Fruit fly (Drosophila melanogaster) whole organism, embryonic: ENCODE data around the gene Src64B.

Experiments used
- Bgb ChIP-seq: fragments of 200-800 bp; sonication (Bioruptor generic); IDR thresholded peaks from 2 replicates; pipeline ENCODE4 v1.3.6; 2022; ENCODE audit warnings: missing biosample characterization, missing genetic modification characterization; ENCODE audit not compliant: partially characterized antibody
- CG10321 ChIP-seq: fragments of 200-800 bp; sonication (Bioruptor generic); IDR thresholded peaks from 2 replicates; pipeline ENCODE4 v1.3.6; 2022; ENCODE audit warnings: missing biosample characterization, missing genetic modification characterization
- CG10431 ChIP-seq: fragments of 200-800 bp; sonication (Bioruptor generic); optimal IDR thresholded peaks from 3 replicates; lab custom pipeline; 2018; ENCODE audit warnings: missing biosample characterization, mild to moderate bottlenecking, missing genetic modification characterization
- CG11560 ChIP-seq: fragments of 200-800 bp; sonication (Bioruptor generic); IDR thresholded peaks from 3 replicates; pipeline ENCODE4 v1.3.6; 2022; ENCODE audit warnings: missing biosample characterization, missing genetic modification characterization
- CG11723 ChIP-seq: fragments of 200-800 bp; sonication (Bioruptor generic); optimal IDR thresholded peaks from 2 replicates; lab custom pipeline; 2017; ENCODE audit warnings: missing biosample characterization, mild to moderate bottlenecking, missing genetic modification characterization
- CG14014 ChIP-seq: fragments of 200-800 bp; sonication (Bioruptor generic); IDR thresholded peaks from 2 replicates; pipeline ENCODE4 v1.3.6; 2022; ENCODE audit warnings: missing biosample characterization, missing genetic modification characterization
- CG17328 ChIP-seq: fragments of 200-800 bp; sonication (Bioruptor generic); IDR thresholded peaks from 2 replicates; pipeline ENCODE4 v1.3.6; 2022; ENCODE audit warnings: missing biosample characterization, missing genetic modification characterization
- CG17359 ChIP-seq: fragments of 200-800 bp; sonication (Bioruptor generic); optimal IDR thresholded peaks from 3 replicates; lab custom pipeline; 2018; ENCODE audit warnings: missing biosample characterization, mild to moderate bottlenecking, missing genetic modification characterization, moderate library complexity
- CG31224 ChIP-seq: fragments of 200-800 bp; sonication (Bioruptor generic); IDR thresholded peaks from 2 replicates; pipeline ENCODE4 v1.3.6; 2022; ENCODE audit warnings: missing biosample characterization, missing genetic modification characterization
- CG31388 ChIP-seq: fragments of 200-800 bp; sonication (Bioruptor generic); optimal IDR thresholded peaks from 2 replicates; lab custom pipeline; 2016; ENCODE audit warnings: missing biosample characterization, missing genetic modification characterization
- CG3995 ChIP-seq: fragments of 200-800 bp; sonication (Bioruptor generic); optimal IDR thresholded peaks from 3 replicates; lab custom pipeline; 2016; ENCODE audit warnings: missing biosample characterization, missing genetic modification characterization
- CG4282 ChIP-seq: fragments of 200-800 bp; sonication (Bioruptor generic); optimal IDR thresholded peaks from 2 replicates; lab custom pipeline; 2016; ENCODE audit warnings: missing biosample characterization, missing genetic modification characterization
- CG4707 ChIP-seq: fragments of 200-800 bp; sonication (Bioruptor generic); optimal IDR thresholded peaks from 2 replicates; lab custom pipeline; 2018; ENCODE audit warnings: missing biosample characterization, mild to moderate bottlenecking, missing genetic modification characterization, moderate library complexity
- CG4730 ChIP-seq: fragments of 200-800 bp; sonication (Bioruptor generic); IDR thresholded peaks from 2 replicates; pipeline ENCODE4 v1.3.6; 2022; ENCODE audit warnings: missing biosample characterization, missing genetic modification characterization
- CG5245 ChIP-seq: fragments of 200-800 bp; sonication (Bioruptor generic); optimal IDR thresholded peaks from 3 replicates; lab custom pipeline; 2016; ENCODE audit warnings: missing biosample characterization, missing genetic modification characterization
- CG6272 ChIP-seq: fragments of 200-800 bp; sonication (Bioruptor generic); IDR thresholded peaks from 2 replicates; pipeline ENCODE4 v1.3.6; 2022; ENCODE audit warnings: missing biosample characterization, missing genetic modification characterization
- CG7357 ChIP-seq: fragments of 200-800 bp; sonication (Bioruptor generic); IDR thresholded peaks from 3 replicates; pipeline ENCODE4 v1.3.6; 2022; ENCODE audit warnings: missing biosample characterization, missing genetic modification characterization
- CG7372 ChIP-seq: fragments of 200-800 bp; sonication (Bioruptor generic); IDR thresholded peaks from 2 replicates; pipeline ENCODE4 v1.3.6; 2022; ENCODE audit warnings: missing biosample characterization, missing genetic modification characterization
- CG8478 ChIP-seq: fragments of >200 bp; optimal IDR thresholded peaks from 2 replicates; lab custom pipeline; 2018
- CG9215 ChIP-seq: fragments of 200-800 bp; sonication (Bioruptor generic); IDR thresholded peaks from 2 replicates; pipeline ENCODE4 v1.3.6; 2022; ENCODE audit warnings: missing biosample characterization, missing genetic modification characterization
- CG9727 ChIP-seq: fragments of 200-800 bp; sonication (Bioruptor generic); optimal IDR thresholded peaks from 3 replicates; lab custom pipeline; 2017; ENCODE audit warnings: missing biosample characterization, mild to moderate bottlenecking, missing genetic modification characterization
- D ChIP-seq, 2 experiments: fragments of 200-800 bp in 1 of 2; fragments of >200 bp in 1 of 2; sonication (Bioruptor generic) in 1 of 2; optimal IDR thresholded peaks; 2 replicates in 1 of 2; 3 replicates in 1 of 2; lab custom pipeline; 2017; ENCODE audit warnings: mild to moderate bottlenecking in 1 of 2, missing biosample characterization in 1 of 2, missing genetic modification characterization in 1 of 2, missing genetic modification reagents in 1 of 2
- Dbx ChIP-seq: fragments of 200-800 bp; sonication (Bioruptor generic); IDR thresholded peaks from 3 replicates; pipeline ENCODE4 v1.3.6; 2022; ENCODE audit warnings: missing biosample characterization, missing genetic modification characterization
- Dfd ChIP-seq, 2 experiments: fragments of >200 bp; optimal IDR thresholded peaks; 2 replicates each; lab custom pipeline; 2017; ENCODE audit warnings: missing biosample characterization in 2 of 2, missing genetic modification characterization in 2 of 2
- ERR ChIP-seq: fragments of 200-800 bp; sonication (Bioruptor generic); optimal IDR thresholded peaks from 2 replicates; lab custom pipeline; 2016; ENCODE audit warnings: missing biosample characterization, missing genetic modification characterization
- Gsc ChIP-seq: fragments of 200-800 bp; sonication (Bioruptor generic); IDR thresholded peaks from 2 replicates; pipeline ENCODE4 v1.3.6; 2022; ENCODE audit warnings: missing biosample characterization, missing genetic modification characterization
- MTF-1 ChIP-seq: fragments of 200-800 bp; sonication (Bioruptor generic); optimal IDR thresholded peaks from 2 replicates; lab custom pipeline; 2018; ENCODE audit warnings: missing biosample characterization, mild to moderate bottlenecking, missing genetic modification characterization, borderline replicate concordance
- Mad ChIP-seq: fragments of 200-800 bp; sonication (Bioruptor generic); optimal IDR thresholded peaks from 2 replicates; lab custom pipeline; 2016; ENCODE audit warnings: missing biosample characterization, missing genetic modification characterization
- al ChIP-seq: fragments of 200-800 bp; sonication (Bioruptor generic); IDR thresholded peaks from 2 replicates; pipeline ENCODE4 v1.3.6; 2022; ENCODE audit warnings: missing biosample characterization, missing genetic modification characterization
- aop ChIP-seq: fragments of 200-800 bp; sonication (Bioruptor generic); IDR thresholded peaks from 2 replicates; pipeline ENCODE4 v1.3.6; 2022; ENCODE audit warnings: missing biosample characterization, missing genetic modification characterization
- bowl ChIP-seq: fragments of 200-800 bp; sonication (Bioruptor generic); IDR thresholded peaks from 2 replicates; pipeline ENCODE4 v1.3.6; 2022; ENCODE audit warnings: missing biosample characterization, missing genetic modification characterization
- caup ChIP-seq: fragments of 200-800 bp; sonication (Bioruptor generic); optimal IDR thresholded peaks from 3 replicates; lab custom pipeline; 2017; ENCODE audit warnings: missing biosample characterization, mild to moderate bottlenecking, missing genetic modification characterization, moderate library complexity; ENCODE audit not compliant: severe bottlenecking
- chn ChIP-seq: fragments of 200-800 bp; sonication (Bioruptor generic); optimal IDR thresholded peaks from 2 replicates; lab custom pipeline; 2016; ENCODE audit warnings: missing biosample characterization, missing genetic modification characterization
- dati ChIP-seq: fragments of 200-800 bp; sonication (Bioruptor generic); IDR thresholded peaks from 2 replicates; pipeline ENCODE4 v1.3.6; 2022; ENCODE audit warnings: missing biosample characterization, missing genetic modification characterization
- grn ChIP-seq: fragments of 200-800 bp; sonication (Bioruptor generic); optimal IDR thresholded peaks from 3 replicates; lab custom pipeline; 2017; ENCODE audit warnings: missing biosample characterization, missing genetic modification characterization
- hb ChIP-seq: fragments of 200-800 bp; sonication (Bioruptor generic); IDR thresholded peaks from 3 replicates; pipeline ENCODE4 v1.3.6; 2022; ENCODE audit warnings: missing biosample characterization, missing genetic modification characterization; ENCODE audit not compliant: partially characterized antibody
- her ChIP-seq: fragments of 200-800 bp; sonication (Bioruptor generic); optimal IDR thresholded peaks from 2 replicates; lab custom pipeline; 2016; ENCODE audit warnings: missing biosample characterization, missing genetic modification characterization
- nmo ChIP-seq: fragments of 200-800 bp; sonication (Bioruptor generic); optimal IDR thresholded peaks from 2 replicates; lab custom pipeline; 2018; ENCODE audit warnings: missing biosample characterization, mild to moderate bottlenecking, missing genetic modification characterization, moderate library complexity
- repo ChIP-seq: fragments of 200-800 bp; sonication (Bioruptor generic); optimal IDR thresholded peaks from 2 replicates; lab custom pipeline; 2016; ENCODE audit warnings: missing biosample characterization, missing genetic modification characterization
- sc ChIP-seq, 3 experiments: fragments of >200 bp in 2 of 3; fragments of 200-800 bp in 1 of 3; sonication (Bioruptor generic) in 1 of 3; optimal IDR thresholded peaks; 2 replicates in 2 of 3; 3 replicates in 1 of 3; lab custom pipeline; 2017; ENCODE audit warnings: mild to moderate bottlenecking in 1 of 3, missing biosample characterization in 1 of 3, missing genetic modification characterization in 1 of 3, missing genetic modification reagents in 1 of 3
- sisA ChIP-seq: fragments of 200-800 bp; sonication (Bioruptor generic); IDR thresholded peaks from 2 replicates; pipeline ENCODE4 v1.3.6; 2022; ENCODE audit warnings: missing biosample characterization, missing genetic modification characterization
- sqz ChIP-seq: fragments of 200-800 bp; sonication (Bioruptor generic); optimal IDR thresholded peaks from 3 replicates; lab custom pipeline; 2018; ENCODE audit warnings: missing biosample characterization, mild to moderate bottlenecking, missing genetic modification characterization
- tna ChIP-seq: fragments of 200-800 bp; sonication (Bioruptor generic); IDR thresholded peaks from 2 replicates; pipeline ENCODE4 v1.3.6; 2022; ENCODE audit warnings: missing biosample characterization, missing genetic modification characterization; ENCODE audit not compliant: partially characterized antibody
- trem ChIP-seq: fragments of 200-800 bp; optimal IDR thresholded peaks from 3 replicates; lab custom pipeline; 2019; ENCODE audit warnings: missing biosample characterization, mild to moderate bottlenecking, missing genetic modification characterization, moderate library complexity
- trh ChIP-seq: fragments of 200-800 bp; sonication (Bioruptor generic); optimal IDR thresholded peaks from 2 replicates; lab custom pipeline; 2016; ENCODE audit warnings: missing biosample characterization, missing genetic modification characterization
- ttk ChIP-seq: fragments of 200-800 bp; sonication (Bioruptor generic); IDR thresholded peaks from 2 replicates; pipeline ENCODE4 v2.1.2; 2022; ENCODE audit warnings: missing biosample characterization, missing genetic modification characterization
- zen ChIP-seq: fragments of 200-800 bp; sonication (Bioruptor generic); optimal IDR thresholded peaks from 3 replicates; lab custom pipeline; 2018; ENCODE audit warnings: missing biosample characterization, mild to moderate bottlenecking, missing genetic modification characterization, moderate library complexity
- zen2 ChIP-seq: fragments of 200-800 bp; sonication (Bioruptor generic); IDR thresholded peaks from 3 replicates; pipeline ENCODE4 v1.3.6; 2022; ENCODE audit warnings: missing biosample characterization, missing genetic modification characterization; ENCODE audit not compliant: partially characterized antibody

Src64B gene

DNA sequence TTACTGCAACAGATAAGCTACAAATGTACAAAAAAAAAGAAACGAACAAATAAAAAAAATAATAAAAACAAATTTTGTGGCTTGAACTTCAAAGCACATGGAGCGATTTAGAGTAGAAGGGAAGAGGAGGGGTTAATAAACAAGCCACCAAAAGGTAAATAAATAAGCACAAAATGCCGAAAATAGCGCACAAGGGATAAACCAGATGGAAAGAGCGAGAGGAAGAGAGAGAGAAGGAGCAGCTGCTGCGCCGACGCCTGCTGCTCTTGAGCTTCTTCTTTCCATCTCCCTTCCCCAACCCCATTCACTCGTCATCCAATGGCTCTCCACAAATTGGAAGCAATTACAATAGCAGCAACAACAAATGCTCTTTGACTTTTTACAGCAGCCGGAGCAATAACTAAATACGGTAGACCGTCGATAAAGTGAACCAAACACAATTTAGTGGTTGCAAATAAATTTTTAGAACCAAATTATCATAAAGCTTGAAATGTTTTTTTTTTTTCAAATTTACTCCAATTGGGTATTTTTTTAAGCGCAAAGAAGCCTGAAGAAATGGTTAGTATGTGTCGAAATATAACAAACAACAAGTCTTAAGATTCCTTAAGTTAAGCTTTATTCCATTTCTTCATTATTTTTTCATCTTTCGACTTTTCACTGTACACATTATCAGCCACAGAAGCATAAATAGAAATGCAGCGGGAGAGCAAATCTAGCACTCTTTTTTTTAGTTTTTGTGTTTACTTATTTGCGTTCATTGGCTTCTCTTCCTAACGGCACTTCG, 1.4 kb downstream of the Src64B start (continued):
- TF ChIP-seq sqz (peak; percentile 84), grn (GFP tag; lab: Kevin White, UChicago) (peak; percentile 1), CG7357 (GFP tag; lab: Robert Waterston, UW) (peak; percentile 83), CG5245 (peak; percentile 84), CG7372 (GFP tag; lab: Robert Waterston, UW) (peak; percentile 87), CG31224 (GFP tag; lab: Robert Waterston, UW) (peak; percentile 71), bowl (GFP tag; lab: Robert Waterston, UW) (peak; percentile 63; the same call in 1 of the 2 replicates), CG4282 (GFP tag; lab: Kevin White, UChicago) (peak; percentile 72), al (GFP tag; lab: Robert Waterston, UW) (peak; percentile 71), CG31388 (GFP tag; lab: Kevin White, UChicago) (peak; percentile 43), aop (GFP tag; lab: Robert Waterston, UW) (0 out of 2 replicates have a peak, but pooled peaks have one; percentile 61), Dfd (GFP tag; optimal IDR thresholded peaks at IDR 0.05; lab: Kevin White, UChicago) (no peak), CG6272 (GFP tag; lab: Robert Waterston, UW) (peak; percentile 74), CG4730 (GFP tag; lab: Robert Waterston, UW) (peak; percentile 77), CG11723 (GFP tag; lab: Kevin White, UChicago) (peak; percentile 77), Bgb (GFP tag; lab: Robert Waterston, UW) (no peak), tna (GFP tag; lab: Robert Waterston, UW) (no peak), CG3995 (GFP tag; lab: Kevin White, UChicago) (peak; percentile 59), ERR (peak; percentile 71), trh (GFP tag; lab: Kevin White, UChicago) (peak; percentile 34), CG11560 (peak; percentile 75), Dbx (GFP tag; lab: Robert Waterston, UW) (peak; percentile 85), her (GFP tag; lab: Kevin White, UChicago) (peak; percentile 66), CG4707 (peak; percentile 47), zen (tag; lab: Kevin White, UChicago) (peak; percentile 71), D (optimal IDR thresholded peaks at IDR 0.05; lab: Kevin White, UChicago) (no peak), D (GFP tag; optimal IDR thresholded peaks at IDR 0.05; lab: Kevin White, UChicago) (peak; percentile 88), CG10431 (GFP tag; lab: Kevin White, UChicago) (peak; percentile 43), ttk (GFP tag; lab: Robert Waterston, UW) (peak; percentile 83), CG9215 (GFP tag; lab: Robert Waterston, UW) (peak; percentile 83), CG17328 (GFP tag; lab: Robert Waterston, UW) (peak; percentile 86), Gsc (GFP tag; lab: Robert Waterston, UW) (no peak; the same call in 1 of the 2 replicates), repo (GFP tag; lab: Kevin White, UChicago) (peak; percentile 87), CG14014 (peak; percentile 88), CG10321 (0 out of 2 replicates have a peak, but pooled peaks have one; percentile 32), hb (GFP tag; lab: Robert Waterston, UW) (no peak), chn (GFP tag; lab: Kevin White, UChicago) (peak; percentile 88), Mad (GFP tag; lab: Kevin White, UChicago) (peak; percentile 57), MTF-1 (GFP tag; lab: Kevin White, UChicago) (peak; percentile 35), trem (peak; percentile 56), CG8478 (lab: Kevin White, UChicago) (no peak), sc (optimal IDR thresholded peaks at IDR 0.05; lab: Kevin White, UChicago) (no peak), sc (GFP tag; optimal IDR thresholded peaks at IDR 0.05; lab: Kevin White, UChicago) (peak; percentile 75), caup (GFP tag; lab: Kevin White, UChicago) (peak; percentile 85), CG9727 (GFP tag; lab: Kevin White, UChicago) (peak; percentile 89), zen2 (GFP tag; lab: Robert Waterston, UW) (no peak), sisA (peak; percentile 91), CG17359 (peak; percentile 91), dati (peak; percentile 44), nmo (GFP tag; lab: Kevin White, UChicago) (peak; percentile 95)
